Worm (Caenorhabditis elegans): Measurements from ENCODE around the gene F46B6.9.

ce11 chrV:9835945-9836344 is 39.3 kb downstream of the F46B6.9 start, which contains the start of gene sru-38:
- TF ChIP-seq F13H6.1 (tag; optimal IDR thresholded peaks at IDR 0.05) (no peak), C38D4.7 (GFP tag; optimal IDR thresholded peaks at IDR 0.05) (no peak), npax-4 (tag; optimal IDR thresholded peaks at IDR 0.05) (no peak), ceh-24 (tag; optimal IDR thresholded peaks at IDR 0.05) (no peak), Y22D7AL.16 (tag; optimal IDR thresholded peaks at IDR 0.05) (no peak), pax-1 (tag; optimal IDR thresholded peaks at IDR 0.05) (no peak), rnt-1 (tag; optimal IDR thresholded peaks at IDR 0.05) (no peak), ceh-45 (GFP tag; IDR thresholded peaks at IDR 0.05) (no peak)
